Fruit fly (Drosophila melanogaster): ENCODE results near the gene CG1958.

Gene CG1958

dm6 chrX:7293133-7293873 is 26.6 kb downstream of the CG1958 start (continued):
- TF ChIP-seq Mad (GFP tag; optimal IDR thresholded peaks at IDR 0.05) (peak; percentile 73), mld (GFP tag; IDR thresholded peaks at IDR 0.05; ENCODE audit: partially characterized antibody) (0 out of 3 replicates have a peak, but pooled peaks have one; percentile 19), schlank (tag; optimal IDR thresholded peaks at IDR 0.05) (no peak), Bteb2 (GFP tag; optimal IDR thresholded peaks at IDR 0.05) (peak; percentile 13), CG2199 (GFP tag; IDR thresholded peaks at IDR 0.05) (peak; percentile 61; the same call in 2 of the 3 replicates), CG17385 (GFP tag; optimal IDR thresholded peaks at IDR 0.05) (peak; percentile 90), onecut (GFP tag; IDR thresholded peaks at IDR 0.05) (peak; percentile 72), wdn (GFP tag; IDR thresholded peaks at IDR 0.05) (peak; percentile 48; the same call in 1 of the 2 replicates), scrt (GFP tag; optimal IDR thresholded peaks at IDR 0.05) (peak; percentile 44), CG12744 (GFP tag; optimal IDR thresholded peaks at IDR 0.05) (peak; percentile 63), CG4730 (GFP tag; IDR thresholded peaks at IDR 0.05) (peak; percentile 78), CG4424 (GFP tag; optimal IDR thresholded peaks at IDR 0.05) (peak; percentile 75), seq (GFP tag; IDR thresholded peaks at IDR 0.05) (peak; percentile 43; the same call in 1 of the 2 replicates), chif (GFP tag; optimal IDR thresholded peaks at IDR 0.05) (peak; percentile 81 to 88), Tbp (GFP tag; optimal IDR thresholded peaks at IDR 0.05) (no peak), ara (GFP tag; IDR thresholded peaks at IDR 0.05) (peak; percentile 94), dysf (GFP tag; IDR thresholded peaks at IDR 0.05) (peak; percentile 80), CG6765 (GFP tag; optimal IDR thresholded peaks at IDR 0.05) (no peak), CG16779 (GFP tag; IDR thresholded peaks at IDR 0.05) (0 out of 2 replicates have a peak, but pooled peaks have one; percentile 33), lbe (GFP tag; optimal IDR thresholded peaks at IDR 0.05) (peak; percentile 69), CG13775 (GFP tag; optimal IDR thresholded peaks at IDR 0.05) (peak; percentile 59), HLHmδ (GFP tag; optimal IDR thresholded peaks at IDR 0.05) (no peak), MESR4 (GFP tag; optimal IDR thresholded peaks at IDR 0.05) (no peak), CG1529 (GFP tag; optimal IDR thresholded peaks at IDR 0.05) (peak; percentile 76), CG3726 (GFP tag; IDR thresholded peaks at IDR 0.05) (peak; percentile 86), CG8478 (optimal IDR thresholded peaks at IDR 0.05) (peak; percentile 6), Hand (GFP tag; optimal IDR thresholded peaks at IDR 0.05) (no peak), Gsc (GFP tag; IDR thresholded peaks at IDR 0.05) (peak; percentile 85), D19B (GFP tag; optimal IDR thresholded peaks at IDR 0.05) (peak; percentile 11), YL-1 (GFP tag; optimal IDR thresholded peaks at IDR 0.05) (peak; percentile 6), chn (GFP tag; optimal IDR thresholded peaks at IDR 0.05) (peak; percentile 83), gsb (GFP tag; IDR thresholded peaks at IDR 0.05) (peak; percentile 33; the same call in 1 of the 2 replicates), stwl (tag; optimal IDR thresholded peaks at IDR 0.05) (peak; percentile 36), D19A (tag; optimal IDR thresholded peaks at IDR 0.05) (peak; percentile 72), jing (GFP tag; optimal IDR thresholded peaks at IDR 0.05) (peak; percentile 89), Ets65A (GFP tag) (peak; percentile 98), bcd (GFP tag; optimal IDR thresholded peaks at IDR 0.05) (peak; percentile 75), Blimp-1 (GFP tag; optimal IDR thresholded peaks at IDR 0.05) (peak; percentile 84), CG11723 (GFP tag; optimal IDR thresholded peaks at IDR 0.05) (peak; percentile 70), CoRest (tag; optimal IDR thresholded peaks at IDR 0.05) (peak; percentile 83), CG1603 (tag; optimal IDR thresholded peaks at IDR 0.05) (peak; percentile 97), CG4854 (GFP tag; optimal IDR thresholded peaks at IDR 0.05) (peak; percentile 59), GATAe (GFP tag; conservative IDR thresholded peaks at IDR 0.05) (no peak), Lim3 (GFP tag; IDR thresholded peaks at IDR 0.05) (peak; percentile 54), CG31388 (GFP tag; optimal IDR thresholded peaks at IDR 0.05) (peak; percentile 34), hb (GFP tag; IDR thresholded peaks at IDR 0.05; ENCODE audit: partially characterized antibody) (no peak), CG43689 (GFP tag; IDR thresholded peaks at IDR 0.05) (no peak), trh (GFP tag; optimal IDR thresholded peaks at IDR 0.05) (peak; percentile 38), CG7839 (tag; optimal IDR thresholded peaks at IDR 0.05) (peak; percentile 85)

Data from whole organism, embryonic.